Fruit fly (Drosophila melanogaster): ENCODE results near the gene CG3225.

DNA sequence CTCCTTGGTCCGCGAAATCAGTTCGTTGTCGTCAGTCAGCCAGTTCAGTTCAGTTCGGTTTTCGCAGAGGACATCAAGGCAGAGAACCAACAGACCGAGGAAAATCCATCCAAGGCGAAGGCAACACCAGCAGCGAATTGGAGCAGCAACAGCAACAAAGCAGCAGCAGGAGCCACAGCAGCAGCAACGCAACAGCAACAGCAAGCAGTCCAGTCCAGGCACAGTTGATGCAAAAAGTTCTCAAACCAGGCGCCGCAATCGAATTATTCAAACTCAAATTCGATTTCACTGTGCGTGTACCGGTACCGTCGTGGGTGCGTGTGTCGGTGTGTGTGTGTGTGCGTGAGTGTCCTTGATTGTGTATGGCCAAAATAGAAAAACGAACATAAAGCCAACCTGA, 3.7 kb upstream of the CG3225 start, which contains the start of gene CG15628:
- TF ChIP-seq EcR (GFP tag; optimal IDR thresholded peaks at IDR 0.05) (no peak), usp (GFP tag; optimal IDR thresholded peaks at IDR 0.05) (no peak), Dll (optimal IDR thresholded peaks at IDR 0.05) (no peak), psq (optimal IDR thresholded peaks at IDR 0.05) (no peak), pan (optimal IDR thresholded peaks at IDR 0.05) (no peak), CG8478 (optimal IDR thresholded peaks at IDR 0.05) (no peak)
